ENCODE assay signal across 2 fruit fly cellular contexts in genomic region chr3R:28681834-28682464, dm6.
TF ChIP-seq lines count a peak whose summit lies in the region.

No protein-coding gene starts in this region.

TF ChIP-seq in whole organism, adult, 20 proteins besides CTCF, POLR2A, EP300 and RAD21 (continued from another document):
- peak; percentile 56 for TF ChIP-seq Mnt (GFP tag; optimal IDR thresholded peaks at IDR 0.05; lab: Kevin White, UChicago)
TF ChIP-seq in whole organism, adult: peak in this region for 5.

TF ChIP-seq in whole organism, embryonic, 481 proteins besides CTCF, POLR2A, EP300 and RAD21 (continued from another document):
- TF ChIP-seq CG8478 (optimal IDR thresholded peaks at IDR 0.05; lab: Kevin White, UChicago) (peak; percentile 73), Drgx (GFP tag; IDR thresholded peaks at IDR 0.05; lab: Robert Waterston, UW) (peak; percentile 16; the same call in 1 of the 2 replicates), z (GFP tag; IDR thresholded peaks at IDR 0.05; lab: Robert Waterston, UW) (peak; percentile 93), ken (GFP tag; IDR thresholded peaks at IDR 0.05; lab: Robert Waterston, UW) (0 out of 3 replicates have a peak, but pooled peaks have one; percentile 3), Opbp (GFP tag; IDR thresholded peaks at IDR 0.05; lab: Robert Waterston, UW; ENCODE audit: partially characterized antibody) (0 out of 3 replicates have a peak, but pooled peaks have one; percentile 20), gce (GFP tag; IDR thresholded peaks at IDR 0.05; lab: Robert Waterston, UW) (no peak), chinmo (GFP tag; IDR thresholded peaks at IDR 0.05; lab: Robert Waterston, UW; ENCODE audit: partially characterized antibody) (peak; percentile 98), Jarid2 (GFP tag; optimal IDR thresholded peaks at IDR 0.05; lab: Kevin White, UChicago) (peak; percentile 60), sr (GFP tag; IDR thresholded peaks at IDR 0.05; lab: Robert Waterston, UW) (0 out of 3 replicates have a peak, but pooled peaks have one; percentile 6), hkb (optimal IDR thresholded peaks at IDR 0.05; lab: Kevin White, UChicago) (no peak), hkb (GFP tag; IDR thresholded peaks at IDR 0.05; lab: Robert Waterston, UW) (peak; percentile 31; the same call in 1 of the 2 replicates), CG8359 (GFP tag; optimal IDR thresholded peaks at IDR 0.05; lab: Kevin White, UChicago; ENCODE audit: borderline replicate concordance) (peak; percentile 98), Hr78 (GFP tag; optimal IDR thresholded peaks at IDR 0.05; lab: Kevin White, UChicago) (peak in 1 of 2 experiments; percentile 46), nom (GFP tag; optimal IDR thresholded peaks at IDR 0.05; lab: Kevin White, UChicago) (peak; percentile 30), Med (GFP tag; lab: Kevin White, UChicago) (peak; percentile 67), B-H2 (GFP tag; optimal IDR thresholded peaks at IDR 0.05; lab: Kevin White, UChicago) (no peak)
